Worm (Caenorhabditis elegans) whole organism, L4/young adult: ENCODE data around the gene T11F8.1.

ENCODE experiments used
- W03F9.2 ChIP-seq: fragments of 150-350 bp; optimal IDR thresholded peaks from 2 replicates; lab custom pipeline; 2014; ENCODE audit warnings: missing biosample characterization, missing genetic modification characterization
- him-1 ChIP-seq: sonication (generic microtip); optimal IDR thresholded peaks from 2 replicates; lab custom pipeline; 2016; ENCODE audit warnings: missing genotype, missing genetic modification reagents, missing genetic modification characterization, missing compliant biosample characterization

DNA sequence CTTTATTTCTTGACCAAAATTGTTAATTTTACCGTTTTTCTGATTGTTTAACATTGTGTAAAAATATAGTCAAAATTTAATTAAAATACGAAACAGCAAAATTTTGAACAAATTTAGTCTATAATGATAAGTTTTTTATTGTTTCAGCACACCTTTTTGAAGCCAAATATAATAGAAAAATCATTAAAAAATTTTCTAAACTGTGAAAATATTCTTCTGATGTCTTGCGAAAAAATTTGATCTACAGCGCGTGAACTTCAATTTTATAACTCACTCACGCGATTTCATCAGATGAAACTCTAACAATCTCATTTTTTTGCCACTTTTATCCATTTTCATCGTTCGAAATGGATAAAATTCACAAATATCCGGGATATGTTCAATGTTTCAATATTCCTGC lies at the start of gene T11F8.1:
- TF ChIP-seq W03F9.2 (tag; lab: Kevin White, UChicago) (no peak), him-1 (tag; lab: Kevin White, UChicago) (no peak)
